Fruit fly (Drosophila melanogaster) whole organism, prepupa: ENCODE measurements around the gene CG31406.
"Not testable (repeated sequence)": the region's sequence is repeated elsewhere in the genome, so short reads cannot be mapped to it uniquely, and the experiment has no call there.

Experiments used
- Blimp-1 ChIP-seq: fragments of 200-800 bp; sonication (Bioruptor generic); optimal IDR thresholded peaks from 3 replicates; lab custom pipeline; 2017; ENCODE audit warnings: missing biosample characterization, missing genetic modification characterization, mild to moderate bottlenecking, moderate library complexity, missing genetic modification reagents
- CG10631 ChIP-seq: fragments of 200-800 bp; sonication (Bioruptor generic); optimal IDR thresholded peaks from 2 replicates; lab custom pipeline; 2016; ENCODE audit warnings: missing biosample characterization, missing genetic modification characterization
- CG11762 ChIP-seq: fragments of 200-800 bp; sonication (Bioruptor generic); optimal IDR thresholded peaks from 3 replicates; lab custom pipeline; 2016; ENCODE audit warnings: missing biosample characterization, missing genetic modification characterization; ENCODE audit not compliant: insufficient read depth
- CG15336 ChIP-seq: fragments of 200-800 bp; sonication (Bioruptor generic); IDR thresholded peaks from 2 replicates; pipeline ENCODE4 v1.3.6; 2022; ENCODE audit warnings: missing biosample characterization, missing genetic modification characterization
- CG1621 ChIP-seq: fragments of 200-800 bp; sonication (Bioruptor generic); optimal IDR thresholded peaks from 3 replicates; lab custom pipeline; 2018; ENCODE audit warnings: missing biosample characterization, mild to moderate bottlenecking, missing genetic modification characterization
- CG3032 ChIP-seq: fragments of 200-800 bp; optimal IDR thresholded peaks from 2 replicates; lab custom pipeline; 2019; ENCODE audit warnings: missing biosample characterization, mild to moderate bottlenecking, missing genetic modification characterization, moderate library complexity
- CG31627 ChIP-seq: fragments of 200-800 bp; sonication (Bioruptor generic); optimal IDR thresholded peaks from 3 replicates; lab custom pipeline; 2016; ENCODE audit warnings: missing biosample characterization, missing genetic modification characterization
- CG34406 ChIP-seq: fragments of 200-800 bp; sonication (Bioruptor generic); optimal IDR thresholded peaks from 3 replicates; lab custom pipeline; 2016; ENCODE audit warnings: missing biosample characterization, missing genetic modification characterization
- CG3919 ChIP-seq: fragments of 200-800 bp; sonication (Bioruptor generic); optimal IDR thresholded peaks from 3 replicates; lab custom pipeline; 2016; ENCODE audit warnings: missing biosample characterization, missing genetic modification characterization
- CG4318 ChIP-seq: fragments of 200-800 bp; sonication (Bioruptor generic); optimal IDR thresholded peaks from 3 replicates; lab custom pipeline; 2017; ENCODE audit warnings: missing biosample characterization, mild to moderate bottlenecking, missing genetic modification characterization
- CG6163 ChIP-seq: fragments of 200-800 bp; sonication (Bioruptor generic); IDR thresholded peaks from 3 replicates; pipeline ENCODE4 v1.3.6; 2022; ENCODE audit warnings: missing biosample characterization, missing genetic modification characterization
- CG6276 ChIP-seq: fragments of 200-800 bp; sonication (Bioruptor generic); optimal IDR thresholded peaks from 2 replicates; lab custom pipeline; 2017; ENCODE audit warnings: missing biosample characterization, mild to moderate bottlenecking, missing genetic modification characterization
- CG6808 ChIP-seq: fragments of 200-800 bp; sonication (Bioruptor generic); optimal IDR thresholded peaks from 3 replicates; lab custom pipeline; 2017; ENCODE audit warnings: missing biosample characterization, missing genetic modification characterization, mild to moderate bottlenecking, moderate library complexity, missing genetic modification reagents
- CG6854 ChIP-seq: fragments of 200-800 bp; sonication (Bioruptor generic); optimal IDR thresholded peaks from 2 replicates; lab custom pipeline; 2017; ENCODE audit warnings: missing biosample characterization, mild to moderate bottlenecking, missing genetic modification characterization
- CG7368 ChIP-seq: fragments of 200-800 bp; sonication (Bioruptor generic); optimal IDR thresholded peaks from 3 replicates; lab custom pipeline; 2016; ENCODE audit warnings: missing biosample characterization, missing genetic modification characterization
- CG8319 ChIP-seq: fragments of 200-800 bp; sonication (Bioruptor generic); optimal IDR thresholded peaks from 3 replicates; lab custom pipeline; 2016; ENCODE audit warnings: missing biosample characterization, missing genetic modification characterization
- Eip78C ChIP-seq: fragments of 200-800 bp; sonication (Bioruptor generic); peaks from one replicate; lab custom pipeline; 2016; ENCODE audit warnings: missing biosample characterization, missing genetic modification characterization
- Ets21C ChIP-seq: fragments of 200-800 bp; sonication (Bioruptor generic); optimal IDR thresholded peaks from 3 replicates; lab custom pipeline; 2016; ENCODE audit warnings: missing biosample characterization, missing genetic modification characterization
- Ets96B ChIP-seq: fragments of 200-800 bp; optimal IDR thresholded peaks from 2 replicates; lab custom pipeline; 2019; ENCODE audit warnings: missing biosample characterization, mild to moderate bottlenecking, missing genetic modification characterization, moderate library complexity
- Hr38 ChIP-seq: sonication (Bioruptor generic); optimal IDR thresholded peaks from 2 replicates; lab custom pipeline; 2016; ENCODE audit warnings: missing biosample characterization, missing genetic modification characterization
- Lpt ChIP-seq: fragments of 200-800 bp; sonication (Bioruptor generic); optimal IDR thresholded peaks from 3 replicates; lab custom pipeline; 2016; ENCODE audit warnings: missing biosample characterization, missing genetic modification characterization
- OdsH ChIP-seq: fragments of 200-800 bp; sonication (Bioruptor generic); optimal IDR thresholded peaks from 3 replicates; lab custom pipeline; 2016; ENCODE audit warnings: missing biosample characterization, missing genetic modification characterization
- Sox102F ChIP-seq: fragments of 200-800 bp; sonication (Bioruptor generic); optimal IDR thresholded peaks from 2 replicates; lab custom pipeline; 2016; ENCODE audit warnings: missing biosample characterization, mild to moderate bottlenecking, missing genetic modification characterization
- Sox14 ChIP-seq: fragments of 200-800 bp; sonication (Bioruptor generic); optimal IDR thresholded peaks from 3 replicates; lab custom pipeline; 2016; ENCODE audit warnings: missing biosample characterization, missing genetic modification characterization
- achi ChIP-seq: fragments of 200-800 bp; sonication (Bioruptor generic); optimal IDR thresholded peaks from 3 replicates; lab custom pipeline; 2016; ENCODE audit warnings: missing biosample characterization, missing genetic modification characterization
- cyc ChIP-seq: fragments of 200-800 bp; sonication (Bioruptor generic); optimal IDR thresholded peaks from 3 replicates; lab custom pipeline; 2016; ENCODE audit warnings: missing biosample characterization, missing genetic modification characterization
- dac ChIP-seq: fragments of 200-800 bp; sonication (Bioruptor generic); optimal IDR thresholded peaks from 2 replicates; lab custom pipeline; 2017; ENCODE audit warnings: missing biosample characterization, mild to moderate bottlenecking, missing genetic modification characterization
- esn ChIP-seq: fragments of 200-800 bp; sonication (Bioruptor generic); optimal IDR thresholded peaks from 2 replicates; lab custom pipeline; 2016; ENCODE audit warnings: missing biosample characterization, mild to moderate bottlenecking, missing genetic modification characterization, moderate library complexity
- lz ChIP-seq: fragments of 200-800 bp; sonication (Bioruptor generic); optimal IDR thresholded peaks from 3 replicates; lab custom pipeline; 2016; ENCODE audit warnings: missing biosample characterization, missing genetic modification characterization
- net ChIP-seq: fragments of 200-800 bp; sonication (Bioruptor generic); optimal IDR thresholded peaks from 3 replicates; lab custom pipeline; 2016; ENCODE audit warnings: missing biosample characterization, missing genetic modification characterization
- spab ChIP-seq: fragments of 200-800 bp; sonication (Bioruptor generic); optimal IDR thresholded peaks from 2 replicates; lab custom pipeline; 2017; ENCODE audit warnings: missing biosample characterization, mild to moderate bottlenecking, missing genetic modification characterization, missing genetic modification reagents
- ss ChIP-seq, 2 experiments: fragments of 200-800 bp; sonication (Bioruptor generic); optimal IDR thresholded peaks; 2 replicates in 1 of 2; 3 replicates in 1 of 2; lab custom pipeline; 2017 to 2018; ENCODE audit warnings: mild to moderate bottlenecking in 2 of 2, missing biosample characterization in 2 of 2, missing genetic modification characterization in 2 of 2, moderate library complexity in 1 of 2
- svp ChIP-seq: fragments of 200-800 bp; sonication (Bioruptor generic); peaks from one replicate; lab custom pipeline; 2016; ENCODE audit warnings: missing biosample characterization, missing genetic modification characterization
- topi ChIP-seq: fragments of 200-800 bp; sonication (Bioruptor generic); optimal IDR thresholded peaks from 3 replicates; lab custom pipeline; 2016; ENCODE audit warnings: missing biosample characterization, missing genetic modification characterization
- vri ChIP-seq: fragments of 200-800 bp; sonication (Bioruptor generic); optimal IDR thresholded peaks from 3 replicates; lab custom pipeline; 2016; ENCODE audit warnings: missing biosample characterization, mild to moderate bottlenecking, missing genetic modification characterization

Gene CG31406

dm6 chr3R:10332823-10333263 is 15.7 kb upstream of the CG31406 start, which contains the start of gene sle:
TSS of gene sle (plus strand) at chr3R:10333115.
- peak; percentile 26 for TF ChIP-seq CG6854 (GFP tag; lab: Kevin White, UChicago)
- 0 out of 3 replicates have a peak, but pooled peaks have one; percentile 17 for TF ChIP-seq CG6163 (GFP tag; lab: Robert Waterston, UW)
- peak; percentile 67 for TF ChIP-seq lz (GFP tag; lab: Kevin White, UChicago)
- TF ChIP-seq Hr38 (GFP tag; lab: Kevin White, UChicago): no peak
- peak; percentile 43 for TF ChIP-seq CG3032 (tag; lab: Kevin White, UChicago)
- TF ChIP-seq Ets21C (GFP tag; lab: Kevin White, UChicago): no peak
- TF ChIP-seq vri: no peak
- TF ChIP-seq achi (GFP tag; lab: Kevin White, UChicago): peak; percentile 61
- no peak for TF ChIP-seq CG8319
- TF ChIP-seq CG15336 (GFP tag; lab: Robert Waterston, UW): no peak
- TF ChIP-seq Ets96B (tag; lab: Kevin White, UChicago): peak; percentile 4
- TF ChIP-seq CG6808 (GFP tag; lab: Kevin White, UChicago): peak; percentile 88
- TF ChIP-seq Lpt (GFP tag; lab: Kevin White, UChicago): peak; percentile 1
- TF ChIP-seq CG7368 (GFP tag; lab: Kevin White, UChicago): peak; percentile 21
- peak; percentile 74 for TF ChIP-seq Sox14 (GFP tag; lab: Kevin White, UChicago)
- peak; percentile 92 for TF ChIP-seq Eip78C
- TF ChIP-seq esn (GFP tag; lab: Kevin White, UChicago): peak; percentile 73
- peak; percentile 57 for TF ChIP-seq cyc
- peak; percentile 67 for TF ChIP-seq topi
- peak; percentile 68 for TF ChIP-seq CG31627
- peak; percentile 17 for TF ChIP-seq CG11762 (GFP tag; lab: Kevin White, UChicago)

DNA sequence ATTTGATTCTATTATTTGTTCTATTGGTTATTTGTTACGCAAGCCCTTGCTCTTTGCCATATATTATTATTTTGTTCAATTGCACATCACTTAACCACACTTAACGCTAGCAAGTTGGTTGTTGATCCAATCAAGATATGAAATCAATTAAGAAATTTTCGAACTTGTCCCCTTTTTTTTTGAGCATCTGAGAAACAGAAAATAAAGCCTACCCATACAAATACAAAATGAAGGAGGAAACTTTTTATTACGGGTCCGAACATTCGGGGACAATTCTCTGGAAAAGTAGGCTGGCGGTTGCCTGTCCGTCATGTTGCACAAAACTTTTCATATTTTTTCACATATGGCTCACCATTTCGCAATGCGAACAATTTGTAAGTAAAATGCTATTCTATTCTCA is 10.5 kb upstream of the CG31406 start, which contains the start of gene CG12592:
Gene CG12592, plus strand, starts transcription at position 301 of the 400 bp plus-strand sequence.
- not testable (repeated sequence) for TF ChIP-seq net (GFP tag; lab: Kevin White, UChicago); dac (GFP tag; lab: Kevin White, UChicago); Sox102F
- TF ChIP-seq, all 60 proteins: peak for 0; not testable (repeated sequence) for 60

DNA sequence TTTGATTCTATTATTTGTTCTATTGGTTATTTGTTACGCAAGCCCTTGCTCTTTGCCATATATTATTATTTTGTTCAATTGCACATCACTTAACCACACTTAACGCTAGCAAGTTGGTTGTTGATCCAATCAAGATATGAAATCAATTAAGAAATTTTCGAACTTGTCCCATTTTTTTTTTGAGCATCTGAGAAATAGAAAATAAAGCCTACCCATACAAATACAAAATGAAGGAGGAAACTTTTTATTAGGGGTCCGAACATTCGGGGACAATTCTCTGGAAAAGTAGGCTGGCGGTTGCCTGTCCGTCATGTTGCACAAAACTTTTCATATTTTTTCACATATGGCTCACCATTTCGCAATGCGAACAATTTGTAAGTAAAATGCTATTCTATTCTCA is 7.9 kb upstream of the CG31406 start, which contains the start of gene CG18545:
Gene CG18545, plus strand, starts transcription at position 301 of the 400 bp plus-strand sequence.
- TF ChIP-seq CG4318, CG10631, dac (GFP tag; lab: Kevin White, UChicago): not testable (repeated sequence)

dm6 chr3R:10349987-10350386 is 1.4 kb downstream of the CG31406 start, which contains the start of gene jumu:
TSS of gene jumu (plus strand) at chr3R:10350182.
- TF ChIP-seq CG6276 (GFP tag; lab: Kevin White, UChicago) (no peak), CG3032 (tag; lab: Kevin White, UChicago) (peak; percentile 7), ss (GFP tag; optimal IDR thresholded peaks at IDR 0.05; lab: Kevin White, UChicago) (peak in 1 of 2 experiments; percentile 17), CG3919 (GFP tag; lab: Kevin White, UChicago) (no peak), Sox14 (GFP tag; lab: Kevin White, UChicago) (peak; percentile 53), Blimp-1 (GFP tag; lab: Kevin White, UChicago) (no peak), CG34406 (no peak), spab (GFP tag; lab: Kevin White, UChicago) (no peak), OdsH (no peak), Eip78C (peak; percentile 72), svp (GFP tag; lab: Kevin White, UChicago) (peak; percentile 50), CG8319 (peak; percentile 8), CG1621 (tag; lab: Kevin White, UChicago) (peak; percentile 40), Lpt (GFP tag; lab: Kevin White, UChicago) (no peak)
